Worm (Caenorhabditis elegans) whole organism, L2 larva: Measurements from ENCODE around the gene F22E5.20.
"Not testable (repeated sequence)": the region's sequence is repeated elsewhere in the genome, so short reads cannot be mapped to it uniquely, and the experiment has no call there.

Source experiments
- F13H6.1 ChIP-seq: sonication (generic microtip); optimal IDR thresholded peaks from 2 replicates; lab custom pipeline; 2016; ENCODE audit warnings: missing genetic modification characterization, missing compliant biosample characterization
- Y55F3AM.14 ChIP-seq: fragments of 200-800 bp; sonication (Bioruptor generic); optimal IDR thresholded peaks from 2 replicates; lab custom pipeline; 2018; ENCODE audit warnings: mild to moderate bottlenecking, missing genetic modification characterization, missing compliant biosample characterization
- ZK546.5 ChIP-seq: sonication (generic microtip); optimal IDR thresholded peaks from 2 replicates; lab custom pipeline; 2017; ENCODE audit warnings: missing biosample characterization, missing genetic modification characterization
- ama-1 ChIP-seq: fragments of 150-350 bp; optimal IDR thresholded peaks from 2 replicates; lab custom pipeline; 2018; ENCODE audit warnings: inconsistent platforms
- blmp-1 ChIP-seq: sonication (generic microtip); optimal IDR thresholded peaks from 2 replicates; lab custom pipeline; 2017; ENCODE audit warnings: missing genetic modification characterization, mild to moderate bottlenecking, missing compliant biosample characterization, antibody characterized with exemption, moderate library complexity; ENCODE audit not compliant: insufficient read depth
- ceh-16 ChIP-seq: fragments of 150-350 bp; optimal IDR thresholded peaks from 2 replicates; lab custom pipeline; 2014; ENCODE audit warnings: missing biosample characterization, missing genetic modification characterization
- crh-2 ChIP-seq: sonication (generic microtip); optimal IDR thresholded peaks from 2 replicates; lab custom pipeline; 2017; ENCODE audit warnings: missing biosample characterization, missing genetic modification characterization
- fos-1 ChIP-seq: fragments of 150-350 bp; optimal IDR thresholded peaks from 2 replicates; lab custom pipeline; 2014; ENCODE audit warnings: missing biosample characterization, missing genetic modification characterization
- gmeb-1 ChIP-seq: fragments of 150-350 bp; optimal IDR thresholded peaks from 2 replicates; lab custom pipeline; 2014; ENCODE audit warnings: missing biosample characterization, missing genetic modification characterization
- lin-11 ChIP-seq: fragments of 150-350 bp; sonication (generic microtip); optimal IDR thresholded peaks from 2 replicates; lab custom pipeline; 2014; ENCODE audit warnings: missing biosample characterization, missing genetic modification characterization, inconsistent platforms, mixed read lengths
- lin-13 ChIP-seq: fragments of 150-350 bp; optimal IDR thresholded peaks from 2 replicates; lab custom pipeline; 2014; ENCODE audit warnings: missing biosample characterization, missing genetic modification reagents, missing genetic modification characterization
- lin-39 ChIP-seq: fragments of 150-350 bp; optimal IDR thresholded peaks from 2 replicates; lab custom pipeline; 2014; ENCODE audit warnings: missing biosample characterization, missing genetic modification reagents, missing genetic modification characterization
- mab-5 ChIP-seq: fragments of 150-350 bp; optimal IDR thresholded peaks from 2 replicates; lab custom pipeline; 2014; ENCODE audit warnings: missing biosample characterization, missing genetic modification characterization
- mdl-1 ChIP-seq, 2 experiments: fragments of 150-350 bp in 1 of 2; sonication (generic microtip) in 1 of 2; optimal IDR thresholded peaks; 2 replicates each; lab custom pipeline; 2017; ENCODE audit warnings: missing biosample characterization in 2 of 2, missing genetic modification characterization in 2 of 2
- nhr-10 ChIP-seq: sonication (generic microtip); optimal IDR thresholded peaks from 2 replicates; lab custom pipeline; 2017; ENCODE audit warnings: missing biosample characterization, missing genetic modification characterization
- nhr-129 ChIP-seq: fragments of 150-350 bp; optimal IDR thresholded peaks from 2 replicates; lab custom pipeline; 2014; ENCODE audit warnings: missing biosample characterization, missing genetic modification characterization
- nhr-21 ChIP-seq: fragments of 150-350 bp; optimal IDR thresholded peaks from 2 replicates; lab custom pipeline; 2014; ENCODE audit warnings: missing biosample characterization, missing genetic modification characterization
- nhr-23 ChIP-seq: fragments of 150-350 bp; optimal IDR thresholded peaks from 2 replicates; lab custom pipeline; 2014; ENCODE audit warnings: missing biosample characterization, missing genetic modification reagents, missing genetic modification characterization
- nhr-25 ChIP-seq: fragments of 150-350 bp; sonication (generic microtip); optimal IDR thresholded peaks from 3 replicates; lab custom pipeline; 2014; ENCODE audit warnings: missing biosample characterization, missing genetic modification characterization
- nhr-6 ChIP-seq: fragments of 150-350 bp; optimal IDR thresholded peaks from 2 replicates; lab custom pipeline; 2014; ENCODE audit warnings: missing biosample characterization, missing genetic modification characterization
- nhr-77 ChIP-seq: fragments of 150-350 bp; optimal IDR thresholded peaks from 2 replicates; lab custom pipeline; 2014; ENCODE audit warnings: missing biosample characterization, missing genetic modification characterization
- sem-4 ChIP-seq: fragments of 150-350 bp; optimal IDR thresholded peaks from 2 replicates; lab custom pipeline; 2014; ENCODE audit warnings: missing biosample characterization, missing genetic modification reagents, missing genetic modification characterization
- sma-3 ChIP-seq: sonication (generic microtip); optimal IDR thresholded peaks from 2 replicates; lab custom pipeline; 2016; ENCODE audit warnings: missing genetic modification reagents, missing genetic modification characterization, missing compliant biosample characterization
- sma-9 ChIP-seq, 2 experiments: fragments of 150-350 bp in 1 of 2; sonication (generic microtip) in 1 of 2; optimal IDR thresholded peaks; 2 replicates each; lab custom pipeline; 2014 to 2016; ENCODE audit warnings: missing genetic modification characterization in 2 of 2, mild to moderate bottlenecking in 1 of 2, missing biosample characterization in 1 of 2, missing compliant biosample characterization in 1 of 2, missing genetic modification reagents in 1 of 2, moderate library complexity in 1 of 2
- snpc-4 ChIP-seq: fragments of 150-350 bp; optimal IDR thresholded peaks from 2 replicates; lab custom pipeline; 2014; ENCODE audit warnings: missing biosample characterization, missing genetic modification characterization
- unc-39 ChIP-seq: fragments of 150-350 bp; optimal IDR thresholded peaks from 2 replicates; lab custom pipeline; 2014; ENCODE audit warnings: missing biosample characterization, missing genetic modification characterization
- zag-1 ChIP-seq: fragments of 150-350 bp; optimal IDR thresholded peaks from 2 replicates; lab custom pipeline; 2014; ENCODE audit warnings: missing biosample characterization, missing genetic modification characterization
- ztf-11 ChIP-seq: sonication (generic microtip); optimal IDR thresholded peaks from 2 replicates; lab custom pipeline; 2017; ENCODE audit warnings: missing biosample characterization, missing genetic modification characterization
- ztf-4 ChIP-seq: fragments of 150-350 bp; optimal IDR thresholded peaks from 2 replicates; lab custom pipeline; 2014; ENCODE audit warnings: missing biosample characterization, missing genetic modification characterization

F22E5.20 gene

DNA sequence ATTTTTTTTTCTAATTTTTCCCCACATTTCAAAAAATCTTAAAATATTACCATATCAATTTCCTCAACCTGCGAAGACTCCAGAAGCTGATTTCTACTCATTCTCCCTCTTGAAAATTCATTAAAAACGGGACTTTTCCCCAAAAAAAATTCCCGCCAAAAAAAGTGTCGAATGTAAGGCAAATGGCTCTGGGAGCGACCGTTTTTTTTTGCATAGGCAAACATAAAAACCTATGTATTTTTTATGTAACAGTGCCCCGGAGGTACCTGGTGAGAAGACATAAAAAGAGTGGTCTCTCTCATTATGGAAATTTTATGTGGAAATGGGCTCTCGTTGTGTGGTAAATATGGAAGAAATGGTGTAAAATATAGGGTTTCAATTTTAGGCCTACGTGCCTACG, 10.8 kb upstream of the F22E5.20 start, which contains the start of gene ceh-87:
Gene ceh-87 (minus strand): TSS at position 101 of the 400 bp plus-strand sequence.
- TF ChIP-seq nhr-10 (tag; lab: Kevin White, UChicago) (no peak), ama-1 (lab: Kevin White, UChicago) (no peak)

DNA sequence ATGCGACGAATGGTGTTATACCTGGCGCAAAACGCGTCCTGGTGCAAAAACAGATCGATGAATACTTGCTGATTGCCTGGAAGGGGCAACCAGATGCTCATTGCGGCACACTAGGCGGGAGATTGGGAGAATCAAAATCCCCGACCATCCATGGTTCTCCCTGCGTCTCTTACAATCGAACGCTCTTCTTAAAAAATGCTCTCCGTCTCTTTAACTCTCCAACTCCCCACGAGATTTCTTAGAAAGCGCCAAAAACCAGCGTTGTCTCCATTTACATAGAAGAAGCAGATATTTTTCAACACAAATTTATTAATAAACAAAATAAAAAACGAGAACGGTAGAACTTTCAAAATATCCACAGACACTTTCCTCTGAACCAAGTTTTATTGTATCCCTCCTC, 7.7 kb upstream of the F22E5.20 start, which contains the start of gene F34D6.1:
Gene F34D6.1 (minus strand): TSS at position 101 of the 400 bp plus-strand sequence.
- no peak for TF ChIP-seq ceh-16
- TF ChIP-seq sma-9 (GFP tag; optimal IDR thresholded peaks at IDR 0.05; lab: Kevin White, UChicago): no peak
- TF ChIP-seq sma-9 (tag; optimal IDR thresholded peaks at IDR 0.05; lab: Kevin White, UChicago): no peak
- no peak for TF ChIP-seq fos-1 (tag; lab: Kevin White, UChicago)
- no peak for TF ChIP-seq unc-39 (tag; lab: Kevin White, UChicago)
- TF ChIP-seq crh-2 (tag; lab: Kevin White, UChicago): no peak
- no peak for TF ChIP-seq lin-13 (GFP tag; lab: Kevin White, UChicago)

DNA sequence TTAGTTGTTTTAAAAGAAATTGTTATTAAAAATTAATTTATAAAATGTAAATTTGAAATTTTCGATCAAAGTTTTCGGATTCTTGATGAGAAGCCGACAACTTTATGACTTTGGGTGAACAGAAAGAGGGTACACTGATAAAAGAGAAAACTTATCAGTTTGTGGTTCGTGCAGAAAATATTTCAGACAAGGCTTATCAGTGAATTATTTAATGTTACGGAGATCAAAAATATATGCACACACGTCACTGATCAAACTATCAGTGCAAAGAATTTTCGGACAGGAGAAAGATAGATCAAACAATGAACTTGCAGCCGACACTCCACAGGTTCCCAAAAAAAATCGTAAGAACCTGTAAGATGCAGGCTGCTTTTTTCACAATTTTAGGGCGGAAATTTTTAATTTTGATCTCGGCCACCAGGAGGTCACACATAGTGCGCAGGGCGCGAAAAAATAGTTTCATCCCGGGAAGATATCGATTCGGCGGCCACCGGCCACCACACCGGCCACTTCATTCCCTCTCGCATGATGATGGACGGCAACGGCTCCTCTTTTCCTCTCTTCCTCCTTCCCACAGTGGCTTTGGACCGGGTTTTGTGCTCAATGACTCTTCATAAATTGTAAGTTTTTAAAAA, 4.2 kb upstream of the F22E5.20 start, which contains the start of gene F22E5.17:
Gene F22E5.17 (plus strand): TSS at position 508 of the 635 bp plus-strand sequence.
- TF ChIP-seq F13H6.1 (tag; lab: Kevin White, UChicago): peak; percentile 1
- peak; percentile 88 for TF ChIP-seq fos-1 (tag; lab: Kevin White, UChicago)
- TF ChIP-seq nhr-129 (tag; lab: Kevin White, UChicago): no peak
- TF ChIP-seq sma-9 (GFP tag; optimal IDR thresholded peaks at IDR 0.05; lab: Kevin White, UChicago): peak; percentile 77
- no peak for TF ChIP-seq sma-9 (tag; optimal IDR thresholded peaks at IDR 0.05; lab: Kevin White, UChicago)
- peak; percentile 19 for TF ChIP-seq gmeb-1 (tag; lab: Kevin White, UChicago)
- TF ChIP-seq, all 48 proteins: peak for 4

DNA sequence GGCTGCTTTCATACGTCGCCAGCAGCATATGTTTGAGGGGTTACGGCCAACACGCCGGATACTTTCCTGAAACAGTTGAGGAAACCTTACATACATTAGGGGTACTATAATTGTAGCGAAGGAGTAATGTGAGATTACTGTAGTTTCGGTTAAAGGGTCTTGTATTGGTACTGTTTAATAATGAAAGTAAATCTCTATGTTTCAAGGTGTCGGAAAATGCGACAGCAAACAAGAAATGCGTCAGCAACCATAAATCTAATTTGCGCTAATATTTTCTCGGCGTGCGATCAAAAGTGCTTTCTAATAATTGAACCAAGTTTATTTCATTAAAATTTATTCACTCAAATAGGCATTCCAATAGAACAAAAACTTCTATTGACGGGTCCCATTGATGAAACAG, 1.1 kb downstream of the F22E5.20 start, which contains the start of gene sri-57:
Gene sri-57 (minus strand): TSS at position 101 of the 400 bp plus-strand sequence.
- TF ChIP-seq ztf-4 (tag; lab: Kevin White, UChicago); sma-3 (GFP tag; lab: Kevin White, UChicago); mdl-1 (tag; optimal IDR thresholded peaks at IDR 0.05; lab: Kevin White, UChicago): not testable (repeated sequence)

DNA sequence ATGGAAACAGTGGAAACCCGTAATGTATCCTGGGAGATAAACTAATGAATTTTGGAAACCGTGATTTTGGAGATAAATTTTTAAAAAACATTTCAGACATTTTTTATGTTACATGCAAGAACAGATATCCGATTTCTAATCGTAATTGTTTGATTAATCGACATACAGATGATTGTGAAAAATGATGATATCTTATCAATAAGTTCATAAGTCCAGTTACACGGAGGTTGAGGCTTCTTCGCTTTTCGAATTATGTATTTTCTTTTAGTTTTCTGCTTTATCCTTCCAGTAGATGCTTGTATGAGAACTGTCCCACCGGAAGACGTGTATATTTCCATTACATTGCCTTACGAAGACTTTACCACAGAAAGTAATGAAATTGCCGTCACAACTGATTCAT, 7.8 kb downstream of the F22E5.20 start, which contains the start of gene F22E5.22:
Gene F22E5.22 (plus strand): TSS at position 301 of the 400 bp plus-strand sequence.
- no peak for TF ChIP-seq nhr-25 (tag; lab: Kevin White, UChicago)
- no peak for TF ChIP-seq fos-1 (tag; lab: Kevin White, UChicago)
- no peak for TF ChIP-seq Y55F3AM.14 (GFP tag; lab: Kevin White, UChicago)
- TF ChIP-seq blmp-1 (tag; lab: Kevin White, UChicago): no peak
- TF ChIP-seq nhr-77: no peak
- TF ChIP-seq crh-2 (tag; lab: Kevin White, UChicago): no peak
- no peak for TF ChIP-seq snpc-4 (tag; lab: Kevin White, UChicago)
- TF ChIP-seq nhr-21 (tag; lab: Kevin White, UChicago): no peak
- TF ChIP-seq lin-11: no peak
- TF ChIP-seq lin-39: no peak
- TF ChIP-seq nhr-10 (tag; lab: Kevin White, UChicago): no peak
- no peak for TF ChIP-seq ZK546.5 (tag; lab: Kevin White, UChicago)
- TF ChIP-seq ztf-4 (tag; lab: Kevin White, UChicago): no peak
- TF ChIP-seq nhr-6 (tag; lab: Kevin White, UChicago): no peak
- no peak for TF ChIP-seq zag-1
- no peak for TF ChIP-seq mab-5 (tag; lab: Kevin White, UChicago)
- no peak for TF ChIP-seq sma-3 (GFP tag; lab: Kevin White, UChicago)
- TF ChIP-seq nhr-23 (tag; lab: Kevin White, UChicago): no peak

DNA sequence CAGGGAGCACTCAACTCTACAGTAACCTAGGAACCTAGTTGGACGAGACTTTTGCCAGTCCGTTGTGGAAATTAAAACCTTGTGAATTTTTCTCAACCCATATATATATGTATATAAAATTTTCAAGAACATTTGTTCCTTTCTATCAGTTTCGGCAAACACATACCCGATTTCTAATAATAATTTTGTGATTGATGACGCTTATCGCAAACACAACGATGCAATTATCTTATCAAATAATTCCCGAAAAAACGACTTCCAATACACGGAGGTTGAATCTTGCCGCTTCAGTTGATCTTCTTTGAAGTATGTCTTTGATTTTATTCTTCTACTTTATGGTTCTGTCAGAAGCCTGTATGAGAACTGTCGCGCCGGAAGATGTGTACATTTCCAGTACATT, 8.4 kb downstream of the F22E5.20 start, which contains the start of gene F22E5.2:
Gene F22E5.2 (plus strand): TSS at position 301 of the 400 bp plus-strand sequence.
- TF ChIP-seq ztf-11 (tag; lab: Kevin White, UChicago); sem-4 (tag; lab: Kevin White, UChicago); sma-9 (GFP tag; optimal IDR thresholded peaks at IDR 0.05; lab: Kevin White, UChicago); sma-9 (tag; optimal IDR thresholded peaks at IDR 0.05; lab: Kevin White, UChicago): not testable (repeated sequence)
